Worm (Caenorhabditis elegans) whole organism, L2 larva: ENCODE measurements around the gene pqn-13.

Experiments used
- C34F6.9 ChIP-seq: fragments of 150-350 bp; optimal IDR thresholded peaks from 2 replicates; lab custom pipeline; 2014; ENCODE audit warnings: missing biosample characterization, missing genetic modification characterization
- F13H6.1 ChIP-seq: sonication (generic microtip); optimal IDR thresholded peaks from 2 replicates; lab custom pipeline; 2016; ENCODE audit warnings: missing genetic modification characterization, missing compliant biosample characterization
- R02D3.7 ChIP-seq: fragments of 150-350 bp; optimal IDR thresholded peaks from 2 replicates; lab custom pipeline; 2014; ENCODE audit warnings: missing biosample characterization, missing genetic modification characterization
- Y55F3AM.14 ChIP-seq: fragments of 200-800 bp; sonication (Bioruptor generic); optimal IDR thresholded peaks from 2 replicates; lab custom pipeline; 2018; ENCODE audit warnings: mild to moderate bottlenecking, missing genetic modification characterization, missing compliant biosample characterization
- alr-1 ChIP-seq: fragments of 150-350 bp; optimal IDR thresholded peaks from 2 replicates; lab custom pipeline; 2014; ENCODE audit warnings: missing biosample characterization, missing genetic modification characterization
- aly-2 ChIP-seq: fragments of 150-350 bp; optimal IDR thresholded peaks from 2 replicates; lab custom pipeline; 2014; ENCODE audit warnings: missing biosample characterization, missing genetic modification characterization
- ama-1 ChIP-seq: fragments of 150-350 bp; optimal IDR thresholded peaks from 2 replicates; lab custom pipeline; 2018; ENCODE audit warnings: inconsistent platforms
- blmp-1 ChIP-seq: sonication (generic microtip); optimal IDR thresholded peaks from 2 replicates; lab custom pipeline; 2017; ENCODE audit warnings: missing genetic modification characterization, mild to moderate bottlenecking, missing compliant biosample characterization, antibody characterized with exemption, moderate library complexity; ENCODE audit not compliant: insufficient read depth
- crh-2 ChIP-seq: sonication (generic microtip); optimal IDR thresholded peaks from 2 replicates; lab custom pipeline; 2017; ENCODE audit warnings: missing biosample characterization, missing genetic modification characterization
- dmd-4 ChIP-seq: sonication (generic microtip); optimal IDR thresholded peaks from 2 replicates; lab custom pipeline; 2017; ENCODE audit warnings: missing biosample characterization, missing genetic modification characterization
- egl-27 ChIP-seq: sonication (generic microtip); optimal IDR thresholded peaks from 3 replicates; lab custom pipeline; 2017; ENCODE audit warnings: missing biosample characterization, missing genetic modification reagents, missing genetic modification characterization
- elt-1 ChIP-seq: fragments of 150-350 bp; optimal IDR thresholded peaks from 2 replicates; lab custom pipeline; 2014; ENCODE audit warnings: missing biosample characterization, missing genetic modification characterization
- elt-3 ChIP-seq: sonication (generic microtip); optimal IDR thresholded peaks from 2 replicates; lab custom pipeline; 2017; ENCODE audit warnings: missing biosample characterization, missing genetic modification characterization
- fos-1 ChIP-seq: fragments of 150-350 bp; optimal IDR thresholded peaks from 2 replicates; lab custom pipeline; 2014; ENCODE audit warnings: missing biosample characterization, missing genetic modification characterization
- gmeb-1 ChIP-seq: fragments of 150-350 bp; optimal IDR thresholded peaks from 2 replicates; lab custom pipeline; 2014; ENCODE audit warnings: missing biosample characterization, missing genetic modification characterization
- lin-11 ChIP-seq: fragments of 150-350 bp; sonication (generic microtip); optimal IDR thresholded peaks from 2 replicates; lab custom pipeline; 2014; ENCODE audit warnings: missing biosample characterization, missing genetic modification characterization, inconsistent platforms, mixed read lengths
- lsy-2 ChIP-seq, 2 experiments: fragments of 150-350 bp in 1 of 2; sonication (generic microtip) in 1 of 2; optimal IDR thresholded peaks; 2 replicates each; lab custom pipeline; 2014 to 2017; ENCODE audit warnings: missing biosample characterization in 2 of 2, missing genetic modification characterization in 2 of 2
- mab-5 ChIP-seq: fragments of 150-350 bp; optimal IDR thresholded peaks from 2 replicates; lab custom pipeline; 2014; ENCODE audit warnings: missing biosample characterization, missing genetic modification characterization
- mdl-1 ChIP-seq, 2 experiments: fragments of 150-350 bp in 1 of 2; sonication (generic microtip) in 1 of 2; optimal IDR thresholded peaks; 2 replicates each; lab custom pipeline; 2017; ENCODE audit warnings: missing biosample characterization in 2 of 2, missing genetic modification characterization in 2 of 2
- nhr-21 ChIP-seq: fragments of 150-350 bp; optimal IDR thresholded peaks from 2 replicates; lab custom pipeline; 2014; ENCODE audit warnings: missing biosample characterization, missing genetic modification characterization
- nhr-23 ChIP-seq: fragments of 150-350 bp; optimal IDR thresholded peaks from 2 replicates; lab custom pipeline; 2014; ENCODE audit warnings: missing biosample characterization, missing genetic modification reagents, missing genetic modification characterization
- nhr-25 ChIP-seq: fragments of 150-350 bp; sonication (generic microtip); optimal IDR thresholded peaks from 3 replicates; lab custom pipeline; 2014; ENCODE audit warnings: missing biosample characterization, missing genetic modification characterization
- nhr-6 ChIP-seq: fragments of 150-350 bp; optimal IDR thresholded peaks from 2 replicates; lab custom pipeline; 2014; ENCODE audit warnings: missing biosample characterization, missing genetic modification characterization
- sem-4 ChIP-seq: fragments of 150-350 bp; optimal IDR thresholded peaks from 2 replicates; lab custom pipeline; 2014; ENCODE audit warnings: missing biosample characterization, missing genetic modification reagents, missing genetic modification characterization
- skn-1 ChIP-seq: sonication (generic microtip); optimal IDR thresholded peaks from 2 replicates; lab custom pipeline; 2017; ENCODE audit warnings: missing biosample characterization, missing genetic modification characterization
- sma-3 ChIP-seq: sonication (generic microtip); optimal IDR thresholded peaks from 2 replicates; lab custom pipeline; 2016; ENCODE audit warnings: missing genetic modification reagents, missing genetic modification characterization, missing compliant biosample characterization
- sma-9 ChIP-seq, 2 experiments: fragments of 150-350 bp in 1 of 2; sonication (generic microtip) in 1 of 2; optimal IDR thresholded peaks; 2 replicates each; lab custom pipeline; 2014 to 2016; ENCODE audit warnings: missing genetic modification characterization in 2 of 2, mild to moderate bottlenecking in 1 of 2, missing biosample characterization in 1 of 2, missing compliant biosample characterization in 1 of 2, missing genetic modification reagents in 1 of 2, moderate library complexity in 1 of 2
- unc-39 ChIP-seq: fragments of 150-350 bp; optimal IDR thresholded peaks from 2 replicates; lab custom pipeline; 2014; ENCODE audit warnings: missing biosample characterization, missing genetic modification characterization
- unc-55 ChIP-seq: fragments of 150-350 bp; sonication (generic microtip); optimal IDR thresholded peaks from 3 replicates; lab custom pipeline; 2014; ENCODE audit warnings: missing biosample characterization, missing genetic modification reagents, missing genetic modification characterization
- unc-62 ChIP-seq: fragments of 150-350 bp; optimal IDR thresholded peaks from 2 replicates; lab custom pipeline; 2014; ENCODE audit warnings: missing biosample characterization, missing genetic modification reagents, missing genetic modification characterization
- zag-1 ChIP-seq: fragments of 150-350 bp; optimal IDR thresholded peaks from 2 replicates; lab custom pipeline; 2014; ENCODE audit warnings: missing biosample characterization, missing genetic modification characterization
- ztf-11 ChIP-seq: sonication (generic microtip); optimal IDR thresholded peaks from 2 replicates; lab custom pipeline; 2017; ENCODE audit warnings: missing biosample characterization, missing genetic modification characterization

Gene pqn-13

DNA sequence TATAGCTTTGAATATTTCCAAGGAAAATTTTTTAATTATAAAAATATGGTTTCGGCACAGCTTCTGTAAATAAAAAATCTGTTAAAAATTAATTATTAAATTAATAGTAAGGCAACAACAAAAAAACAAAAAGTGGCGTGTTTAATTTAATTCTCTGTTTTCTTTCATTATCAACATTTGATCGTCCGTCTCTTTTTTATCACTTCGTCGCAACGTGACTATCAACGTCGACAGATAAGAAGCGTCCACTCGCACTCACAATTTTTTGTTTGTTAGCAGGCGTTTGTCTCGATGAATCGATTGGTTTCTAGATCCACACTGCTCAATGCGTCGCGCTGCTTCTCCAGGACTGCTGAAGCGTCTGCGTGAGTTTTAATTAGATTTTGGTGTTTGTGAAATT is 36.7 kb upstream of the pqn-13 start, which contains the start of gene gcst-1:
Gene gcst-1 (plus strand): TSS at position 277 of the 400 bp plus-strand sequence.
- peak; percentile 18 for TF ChIP-seq crh-2 (tag; lab: Kevin White, UChicago)
- TF ChIP-seq mdl-1 (tag; optimal IDR thresholded peaks at IDR 0.05; lab: Kevin White, UChicago), result peak in 1 of 2 experiments; percentile 12
- TF ChIP-seq sma-9 (GFP tag; optimal IDR thresholded peaks at IDR 0.05; lab: Kevin White, UChicago), result peak; percentile 50
- no peak for TF ChIP-seq sma-9 (tag; optimal IDR thresholded peaks at IDR 0.05; lab: Kevin White, UChicago)
- TF ChIP-seq aly-2 (tag; lab: Kevin White, UChicago), result no peak
- TF ChIP-seq fos-1 (tag; lab: Kevin White, UChicago), result peak; percentile 78
- no peak for TF ChIP-seq egl-27 (tag; lab: Kevin White, UChicago)
- no peak for TF ChIP-seq sem-4

DNA sequence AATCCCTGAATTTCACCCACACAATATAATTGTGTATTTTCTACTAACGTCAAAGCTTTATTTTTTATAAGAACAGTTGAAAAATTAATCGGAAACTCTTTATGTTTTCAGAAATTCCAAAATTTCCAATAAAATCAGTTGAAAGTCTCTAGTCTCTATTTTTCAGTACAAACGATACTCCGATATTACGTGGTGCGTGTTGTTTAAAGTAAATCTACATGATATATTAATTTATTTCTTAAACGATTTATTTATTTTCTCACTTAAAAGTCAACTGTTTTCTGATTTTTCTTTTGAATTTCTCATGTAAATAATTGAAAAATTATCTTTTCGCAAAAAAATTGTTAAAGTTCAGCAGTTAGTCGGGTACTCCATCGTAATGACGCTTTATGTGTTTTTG is 36.3 kb upstream of the pqn-13 start:
- TF ChIP-seq sma-9 (GFP tag; optimal IDR thresholded peaks at IDR 0.05; lab: Kevin White, UChicago), result no peak
- no peak for TF ChIP-seq sma-9 (tag; optimal IDR thresholded peaks at IDR 0.05; lab: Kevin White, UChicago)
- no peak for TF ChIP-seq alr-1
- TF ChIP-seq C34F6.9 (tag; lab: Kevin White, UChicago), result peak; percentile 17
- TF ChIP-seq mab-5 (tag; lab: Kevin White, UChicago), result no peak
- TF ChIP-seq lsy-2 (tag; optimal IDR thresholded peaks at IDR 0.05; lab: Kevin White, UChicago), result peak in 1 of 2 experiments; percentile 9
- TF ChIP-seq blmp-1, result no peak
- no peak for TF ChIP-seq lin-11 (tag; lab: Kevin White, UChicago)
- TF ChIP-seq ztf-11 (tag; lab: Kevin White, UChicago), result no peak

DNA sequence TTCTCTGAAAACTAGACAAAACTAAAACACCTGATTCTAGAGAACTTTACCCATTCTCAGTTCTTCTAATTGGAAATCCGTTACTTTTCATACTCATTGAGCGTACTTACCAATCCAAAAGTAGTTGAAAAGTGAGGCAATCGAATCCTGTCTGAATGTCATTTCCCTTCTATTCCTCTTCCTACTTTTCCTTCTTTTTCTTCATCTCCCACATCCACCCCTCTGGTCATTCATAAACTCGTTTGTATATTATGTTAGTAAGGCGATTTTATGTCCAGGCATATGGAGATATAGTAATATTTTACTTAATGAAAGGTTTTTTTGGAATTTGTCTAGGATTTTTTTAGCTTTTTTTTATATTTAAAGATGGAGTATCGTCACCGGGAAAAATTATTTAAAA is 32.4 kb upstream of the pqn-13 start:
- TF ChIP-seq elt-3 (tag; lab: Kevin White, UChicago), result no peak

DNA sequence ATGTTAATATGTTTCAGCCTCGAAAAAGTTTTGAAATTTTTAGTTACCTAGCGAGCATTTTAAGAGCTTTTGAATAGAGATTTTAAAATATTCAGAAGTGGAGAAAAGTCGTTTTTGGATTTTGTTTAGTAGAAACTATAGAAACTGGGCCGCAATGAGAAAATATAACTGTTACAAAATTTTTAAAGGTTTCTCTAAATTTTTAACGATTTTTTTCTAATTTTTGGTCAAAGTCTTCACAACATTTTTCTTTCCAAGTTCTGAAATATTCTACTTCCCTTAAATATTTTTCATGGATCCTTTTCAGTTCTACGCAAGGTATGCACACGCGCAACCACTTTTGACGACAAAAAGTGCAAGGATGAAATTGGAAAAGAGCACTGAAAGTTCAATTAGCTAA is 29.6 kb upstream of the pqn-13 start, which contains the start of gene peli-1:
Gene peli-1 (plus strand): TSS at position 301 of the 400 bp plus-strand sequence.
- TF ChIP-seq crh-2 (tag; lab: Kevin White, UChicago) (no peak), nhr-6 (no peak), elt-1 (tag; lab: Kevin White, UChicago) (no peak), fos-1 (tag; lab: Kevin White, UChicago) (no peak), Y55F3AM.14 (GFP tag; lab: Kevin White, UChicago) (no peak), gmeb-1 (no peak), R02D3.7 (tag; lab: Kevin White, UChicago) (no peak), lsy-2 (tag; optimal IDR thresholded peaks at IDR 0.05; lab: Kevin White, UChicago) (no peak), unc-39 (tag; lab: Kevin White, UChicago) (no peak), dmd-4 (tag; lab: Kevin White, UChicago) (no peak), unc-55 (GFP tag; lab: Kevin White, UChicago) (no peak), unc-62 (GFP tag; lab: Kevin White, UChicago) (no peak), skn-1 (no peak), F13H6.1 (tag; lab: Kevin White, UChicago) (no peak)
- TF ChIP-seq, all 48 proteins: peak for 0

DNA sequence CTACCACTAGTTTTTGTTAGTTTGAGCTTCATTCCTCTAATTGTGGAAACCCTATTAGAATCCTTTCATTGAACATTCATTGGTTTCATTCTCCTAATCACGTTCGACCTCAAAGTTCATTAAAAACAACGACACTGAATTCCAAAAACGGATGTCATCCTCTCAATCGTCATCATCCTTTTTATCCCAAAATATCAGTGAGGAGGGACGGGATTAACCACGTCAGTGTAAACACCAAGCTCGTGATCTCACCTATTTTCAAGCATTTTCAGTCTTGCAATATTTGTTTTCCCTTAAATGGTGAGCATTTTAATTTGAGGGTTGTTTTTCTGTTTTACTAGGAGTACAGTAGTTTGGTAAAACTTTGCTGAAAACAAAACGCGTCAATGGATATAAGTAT is 28.6 kb upstream of the pqn-13 start:
- TF ChIP-seq zag-1 (tag; lab: Kevin White, UChicago) (no peak), sma-9 (GFP tag; optimal IDR thresholded peaks at IDR 0.05; lab: Kevin White, UChicago) (peak; percentile 5), sma-9 (tag; optimal IDR thresholded peaks at IDR 0.05; lab: Kevin White, UChicago) (no peak)

DNA sequence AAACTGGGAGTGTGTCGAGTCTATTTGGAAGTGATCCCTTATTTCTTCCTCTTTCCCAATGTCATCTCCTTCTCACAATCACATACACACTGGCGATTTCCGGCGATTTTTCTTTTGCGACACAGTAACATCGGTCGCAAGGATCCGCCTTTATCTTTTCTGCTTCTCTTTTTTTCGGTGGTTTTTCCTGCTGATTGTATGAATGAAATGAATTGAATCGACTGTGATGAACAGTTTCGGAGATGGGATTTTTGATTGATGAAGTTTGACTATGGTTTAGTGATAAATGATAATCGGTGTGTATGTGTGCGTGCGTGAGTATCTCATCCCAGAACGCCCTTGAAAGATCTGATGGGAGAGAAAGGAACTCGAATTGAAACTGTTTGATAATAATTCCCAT is 25.2 kb upstream of the pqn-13 start:
- peak; percentile 58 for TF ChIP-seq sma-9 (GFP tag; optimal IDR thresholded peaks at IDR 0.05; lab: Kevin White, UChicago)
- no peak for TF ChIP-seq sma-9 (tag; optimal IDR thresholded peaks at IDR 0.05; lab: Kevin White, UChicago)
- TF ChIP-seq gmeb-1, result no peak
- TF ChIP-seq egl-27 (tag; lab: Kevin White, UChicago), result peak; percentile 18
- no peak for TF ChIP-seq nhr-23 (tag; lab: Kevin White, UChicago)
- peak; percentile 41 for TF ChIP-seq nhr-25 (tag; lab: Kevin White, UChicago)
- peak; percentile 62 for TF ChIP-seq sma-3 (GFP tag; lab: Kevin White, UChicago)
- TF ChIP-seq nhr-21 (tag; lab: Kevin White, UChicago), result peak; percentile 80
- TF ChIP-seq blmp-1, result peak; percentile 2
- peak; percentile 57 for TF ChIP-seq ama-1 (lab: Kevin White, UChicago)
- TF ChIP-seq, all 48 proteins: peak for 7
